Fruit fly (Drosophila melanogaster): ENCODE measurements around the gene GstD1.

GstD1 gene

DNA sequence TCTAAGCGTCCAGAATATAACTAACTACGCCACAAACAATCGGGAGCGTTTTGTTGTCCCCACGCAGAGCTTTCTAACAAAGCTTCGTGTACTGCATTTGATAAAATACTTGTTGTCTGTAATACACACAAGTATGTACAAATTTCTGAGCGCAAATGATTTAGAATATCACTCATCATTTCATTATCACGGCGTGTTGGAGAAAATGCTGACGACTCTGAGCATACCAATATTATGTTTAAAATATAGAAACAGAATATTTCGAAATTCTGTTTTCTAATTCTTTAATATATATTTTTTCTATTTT is 36.8 kb upstream of the GstD1 start, which contains the start of gene Cyp9f2:
Gene Cyp9f2 (minus strand): TSS at position 101 of the 307 bp plus-strand sequence.
- no peak for TF ChIP-seq N (GFP tag; optimal IDR thresholded peaks at IDR 0.05)
- TF ChIP-seq Mio (GFP tag; optimal IDR thresholded peaks at IDR 0.05), result no peak
- TF ChIP-seq CG9705 (GFP tag; optimal IDR thresholded peaks at IDR 0.05), result no peak
- no peak for TF ChIP-seq jim (GFP tag; optimal IDR thresholded peaks at IDR 0.05)
- no peak for TF ChIP-seq Jra (GFP tag; optimal IDR thresholded peaks at IDR 0.05)
- TF ChIP-seq Hr83 (GFP tag; optimal IDR thresholded peaks at IDR 0.05; ENCODE audit: poor library complexity, severe bottlenecking), result no peak

DNA sequence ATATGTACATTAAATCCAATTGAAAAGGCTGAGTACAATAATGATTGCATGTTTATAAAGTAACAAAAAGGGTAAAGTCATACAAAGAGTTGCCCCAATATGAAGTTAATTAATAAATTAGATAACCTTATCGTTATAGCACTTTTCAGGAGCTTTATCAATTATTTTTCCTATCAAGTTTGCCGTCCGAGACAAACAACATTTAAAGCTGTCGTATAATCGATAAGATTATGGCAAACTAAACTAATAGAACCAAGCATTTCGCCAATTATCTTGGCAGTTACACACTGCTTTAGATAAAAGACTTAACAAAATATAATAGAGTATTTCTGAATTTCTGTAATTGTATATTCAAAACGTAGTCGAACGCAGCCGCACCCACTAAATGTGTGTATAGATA is 36.1 kb upstream of the GstD1 start:
- TF ChIP-seq CG9705 (GFP tag; optimal IDR thresholded peaks at IDR 0.05), result no peak
- no peak for TF ChIP-seq Jra (GFP tag; optimal IDR thresholded peaks at IDR 0.05)
- TF ChIP-seq OdsH (GFP tag; optimal IDR thresholded peaks at IDR 0.05), result no peak
- no peak for TF ChIP-seq fru (GFP tag; optimal IDR thresholded peaks at IDR 0.05)

DNA sequence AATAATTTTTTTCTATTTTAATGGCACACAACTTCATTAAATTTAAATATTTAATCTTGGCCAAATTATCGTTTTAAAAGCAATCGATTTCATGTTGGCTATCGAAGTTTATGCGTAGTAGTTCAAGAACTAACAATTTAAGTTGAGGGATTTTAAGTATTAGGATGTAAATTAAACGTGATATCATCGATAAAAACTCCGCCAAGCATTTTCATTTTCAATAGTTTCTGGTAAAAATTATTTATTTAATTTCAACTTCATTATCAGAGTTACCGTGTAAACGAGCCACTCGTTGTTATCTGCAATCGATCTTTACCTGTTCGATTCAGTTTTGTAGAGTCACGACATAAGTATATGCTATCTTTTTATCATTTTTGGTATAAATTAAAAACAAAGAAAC is 33.9 kb upstream of the GstD1 start:
- TF ChIP-seq N (GFP tag; optimal IDR thresholded peaks at IDR 0.05) (no peak), dsf (GFP tag; optimal IDR thresholded peaks at IDR 0.05; ENCODE audit: borderline replicate concordance) (peak; percentile 88), sage (GFP tag; optimal IDR thresholded peaks at IDR 0.05) (peak; percentile 99), jim (GFP tag; optimal IDR thresholded peaks at IDR 0.05) (no peak), Dfd (GFP tag; optimal IDR thresholded peaks at IDR 0.05) (no peak), fru (GFP tag; optimal IDR thresholded peaks at IDR 0.05) (peak; percentile 94), Dif (GFP tag; optimal IDR thresholded peaks at IDR 0.05; ENCODE audit: partially characterized antibody) (no peak), Myc (optimal IDR thresholded peaks at IDR 0.05) (no peak), sv (GFP tag; optimal IDR thresholded peaks at IDR 0.05) (peak; percentile 94), br (GFP tag; optimal IDR thresholded peaks at IDR 0.05) (peak; percentile 95), psq (GFP tag; optimal IDR thresholded peaks at IDR 0.05) (peak; percentile 84), Sp1 (GFP tag; optimal IDR thresholded peaks at IDR 0.05) (peak; percentile 99), brk (GFP tag; optimal IDR thresholded peaks at IDR 0.05) (peak; percentile 95), Jra (GFP tag; optimal IDR thresholded peaks at IDR 0.05) (peak; percentile 84), GATAd (GFP tag; optimal IDR thresholded peaks at IDR 0.05) (peak; percentile 36), CG9705 (GFP tag; optimal IDR thresholded peaks at IDR 0.05) (peak; percentile 100), usp (GFP tag; optimal IDR thresholded peaks at IDR 0.05) (no peak), Abd-B (GFP tag; optimal IDR thresholded peaks at IDR 0.05) (no peak), Hr78 (GFP tag; optimal IDR thresholded peaks at IDR 0.05) (no peak), ey (GFP tag; optimal IDR thresholded peaks at IDR 0.05) (peak; percentile 89), h (GFP tag; optimal IDR thresholded peaks at IDR 0.05) (peak; percentile 99), Rel (GFP tag; optimal IDR thresholded peaks at IDR 0.05) (peak; percentile 90), Rel (tag; optimal IDR thresholded peaks at IDR 0.05) (peak; percentile 93), Mio (GFP tag; optimal IDR thresholded peaks at IDR 0.05) (peak; percentile 59), rgr (GFP tag; optimal IDR thresholded peaks at IDR 0.05) (peak; percentile 97), dmrt93B (GFP tag; optimal IDR thresholded peaks at IDR 0.05) (peak; percentile 99), foxo (GFP tag; optimal IDR thresholded peaks at IDR 0.05) (peak; percentile 89 to 96), pan (optimal IDR thresholded peaks at IDR 0.05) (no peak), Hnf4 (GFP tag; optimal IDR thresholded peaks at IDR 0.05) (peak; percentile 94), Vsx2 (GFP tag; optimal IDR thresholded peaks at IDR 0.05; ENCODE audit: partially characterized antibody) (no peak), OdsH (GFP tag; optimal IDR thresholded peaks at IDR 0.05) (peak; percentile 95), HLH106 (tag; optimal IDR thresholded peaks at IDR 0.05) (peak; percentile 98), CG32264 (GFP tag; optimal IDR thresholded peaks at IDR 0.05) (peak; percentile 94), lola (GFP tag; optimal IDR thresholded peaks at IDR 0.05) (no peak), CrebA (GFP tag; optimal IDR thresholded peaks at IDR 0.05; ENCODE audit: borderline replicate concordance) (no peak), dl (GFP tag; optimal IDR thresholded peaks at IDR 0.05; ENCODE audit: insufficient read depth in 1 of 2, partially characterized antibody in 2 of 2) (no peak), tai (GFP tag; optimal IDR thresholded peaks at IDR 0.05) (no peak), Hr83 (GFP tag; optimal IDR thresholded peaks at IDR 0.05; ENCODE audit: poor library complexity, severe bottlenecking) (peak; percentile 92), woc (GFP tag; optimal IDR thresholded peaks at IDR 0.05) (peak; percentile 86)

All from whole organism, wandering third instar larva.